Fruit fly (Drosophila melanogaster): Measurements from ENCODE around the gene Mgat2.

Mgat2 gene

DNA sequence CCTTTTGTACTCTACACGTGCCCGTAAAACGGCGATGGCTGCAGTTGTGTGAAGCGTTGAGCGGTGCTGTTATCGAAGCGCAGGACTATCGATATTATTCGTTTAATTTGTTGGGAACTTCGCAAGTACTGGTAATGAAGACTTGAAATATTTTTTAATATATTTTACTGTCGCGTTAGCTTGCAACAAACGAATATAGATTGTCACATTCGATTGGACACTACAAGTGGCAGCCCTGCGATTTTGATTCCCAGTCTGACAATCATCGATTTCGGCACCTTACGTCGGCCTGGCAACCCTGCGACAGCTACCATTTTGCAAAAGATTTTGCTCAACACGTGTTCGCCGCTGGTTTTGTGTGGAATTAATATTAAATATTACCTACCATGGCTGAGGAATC, 17.4 kb downstream of the Mgat2 start, which contains the start of the genes Nlp and Nph (continued):
- TF ChIP-seq CG12071 (GFP tag; optimal IDR thresholded peaks at IDR 0.05) (no peak), CG10147 (GFP tag; optimal IDR thresholded peaks at IDR 0.05) (no peak), CG34376 (GFP tag; optimal IDR thresholded peaks at IDR 0.05) (no peak), CG14965 (GFP tag; optimal IDR thresholded peaks at IDR 0.05; ENCODE audit: borderline replicate concordance) (no peak), tna (GFP tag; IDR thresholded peaks at IDR 0.05; ENCODE audit: partially characterized antibody) (peak; percentile 61), odd (GFP tag; optimal IDR thresholded peaks at IDR 0.05) (no peak), CG1603 (tag; optimal IDR thresholded peaks at IDR 0.05) (peak; percentile 79), CG14050 (GFP tag; IDR thresholded peaks at IDR 0.05) (no peak), dysf (GFP tag; IDR thresholded peaks at IDR 0.05) (peak; percentile 22; the same call in 1 of the 3 replicates), NC2β (GFP tag; optimal IDR thresholded peaks at IDR 0.05) (no peak), Pdp1 (GFP tag; optimal IDR thresholded peaks at IDR 0.05) (peak; percentile 11 to 19), CG10366 (GFP tag; IDR thresholded peaks at IDR 0.05) (no peak), pfk (GFP tag; optimal IDR thresholded peaks at IDR 0.05) (no peak), CG6654 (GFP tag; optimal IDR thresholded peaks at IDR 0.05) (no peak), Sox100B (GFP tag; optimal IDR thresholded peaks at IDR 0.05) (no peak), CG12769 (tag; optimal IDR thresholded peaks at IDR 0.05) (no peak), E2f1 (GFP tag; IDR thresholded peaks at IDR 0.05) (no peak), CG9932 (GFP tag; IDR thresholded peaks at IDR 0.05) (peak; percentile 54), run (tag; optimal IDR thresholded peaks at IDR 0.05) (no peak), danr (GFP tag; IDR thresholded peaks at IDR 0.05) (no peak), CG11247 (GFP tag; IDR thresholded peaks at IDR 0.05) (no peak), CrebB (tag; optimal IDR thresholded peaks at IDR 0.05) (no peak), row (GFP tag; IDR thresholded peaks at IDR 0.05) (peak; percentile 60), CG10979 (tag; optimal IDR thresholded peaks at IDR 0.05) (peak; percentile 15), ash1 (GFP tag; optimal IDR thresholded peaks at IDR 0.05) (no peak), CG11560 (tag; IDR thresholded peaks at IDR 0.05) (peak; percentile 93), sens-2 (GFP tag; IDR thresholded peaks at IDR 0.05) (no peak), B-H2 (GFP tag; optimal IDR thresholded peaks at IDR 0.05) (peak; percentile 29), Max (GFP tag; optimal IDR thresholded peaks at IDR 0.05) (peak; percentile 87), CG34224 (GFP tag; IDR thresholded peaks at IDR 0.05; ENCODE audit: partially characterized antibody) (peak; percentile 92), CG8478 (optimal IDR thresholded peaks at IDR 0.05) (no peak), D19A (tag; optimal IDR thresholded peaks at IDR 0.05) (no peak), CG4617 (GFP tag; optimal IDR thresholded peaks at IDR 0.05; ENCODE audit: borderline replicate concordance) (peak; percentile 28), tup (GFP tag; optimal IDR thresholded peaks at IDR 0.05) (no peak), CG32532 (GFP tag; IDR thresholded peaks at IDR 0.05) (peak; percentile 43; the same call in 1 of the 2 replicates), CG4282 (GFP tag; optimal IDR thresholded peaks at IDR 0.05) (no peak), maf-S (GFP tag; optimal IDR thresholded peaks at IDR 0.05) (no peak), CG10654 (GFP tag; optimal IDR thresholded peaks at IDR 0.05) (no peak), her (GFP tag; optimal IDR thresholded peaks at IDR 0.05) (no peak), pita (GFP tag; optimal IDR thresholded peaks at IDR 0.05) (no peak), Dek (tag; optimal IDR thresholded peaks at IDR 0.05) (no peak), stwl (tag; optimal IDR thresholded peaks at IDR 0.05) (peak; percentile 90), CG11723 (GFP tag; optimal IDR thresholded peaks at IDR 0.05) (no peak), CG17186 (GFP tag; optimal IDR thresholded peaks at IDR 0.05) (peak; percentile 80), CG43689 (GFP tag; IDR thresholded peaks at IDR 0.05) (no peak), Oli (tag; optimal IDR thresholded peaks at IDR 0.05) (no peak), Asciz (GFP tag; optimal IDR thresholded peaks at IDR 0.05) (no peak), gem (tag; optimal IDR thresholded peaks at IDR 0.05) (no peak), Stat92E (GFP tag; optimal IDR thresholded peaks at IDR 0.05) (no peak), phol (tag; optimal IDR thresholded peaks at IDR 0.05) (peak; percentile 92), CG8944 (GFP tag; optimal IDR thresholded peaks at IDR 0.05) (no peak)

Measured in whole organism, embryonic.